Worm (Caenorhabditis elegans) whole organism, young adult: ENCODE data around the gene nsy-1.

Experiments
- B0035.1 ChIP-seq: sonication (generic microtip); optimal IDR thresholded peaks from 2 replicates; lab custom pipeline; 2016; ENCODE audit warnings: missing genetic modification characterization, mild to moderate bottlenecking, missing compliant biosample characterization, missing genotype, missing genetic modification reagents
- F22D6.2 ChIP-seq: sonication (generic microtip); optimal IDR thresholded peaks from 2 replicates; lab custom pipeline; 2016; ENCODE audit warnings: mild to moderate bottlenecking, missing genetic modification characterization, missing compliant biosample characterization
- K11D2.4 ChIP-seq: fragments of 200-800 bp; sonication (Bioruptor generic); IDR thresholded peaks from 2 replicates; pipeline ENCODE4 v1.3.6; 2022; ENCODE audit warnings: missing genetic modification reagents, missing genetic modification characterization, missing compliant biosample characterization
- T07F8.4 ChIP-seq: sonication (generic microtip); optimal IDR thresholded peaks from 2 replicates; lab custom pipeline; 2016; ENCODE audit warnings: mild to moderate bottlenecking, missing genetic modification characterization, moderate library complexity, missing compliant biosample characterization
- T26A5.8 ChIP-seq: sonication (generic microtip); optimal IDR thresholded peaks from 2 replicates; lab custom pipeline; 2016; ENCODE audit warnings: missing genetic modification characterization, missing compliant biosample characterization
- Y53F4B.3 ChIP-seq: fragments of 200-800 bp; sonication (Bioruptor generic); IDR thresholded peaks from 2 replicates; pipeline ENCODE4 v1.3.6; 2022; ENCODE audit warnings: missing genetic modification reagents, missing genetic modification characterization, missing compliant biosample characterization
- Y67H2A.10 ChIP-seq: fragments of 200-800 bp; sonication (Bioruptor generic); conservative IDR thresholded peaks from 2 replicates; pipeline ENCODE4 v1.3.6; 2022; ENCODE audit warnings: missing genetic modification reagents, missing genetic modification characterization, missing compliant biosample characterization
- Y95B8A.8 ChIP-seq: fragments of 200-800 bp; sonication (Bioruptor generic); IDR thresholded peaks from 2 replicates; pipeline ENCODE4 v1.3.6; 2022; ENCODE audit warnings: missing genetic modification reagents, missing genetic modification characterization, missing compliant biosample characterization
- ama-1 ChIP-seq, 3 experiments: fragments of 150-350 bp in 1 of 3; sonication (generic microtip) in 2 of 3; optimal IDR thresholded peaks; 2 replicates each; lab custom pipeline; 2014 to 2018; ENCODE audit warnings: missing biosample characterization in 2 of 3, missing genetic modification characterization in 2 of 3, missing genetic modification reagents in 2 of 3
- aptf-3 ChIP-seq: fragments of 200-800 bp; sonication (Bioruptor generic); IDR thresholded peaks from 2 replicates; pipeline ENCODE4 v1.3.6; 2022; ENCODE audit warnings: missing genetic modification characterization, missing compliant biosample characterization
- atf-7 ChIP-seq: sonication (generic microtip); optimal IDR thresholded peaks from 2 replicates; lab custom pipeline; 2017; ENCODE audit warnings: mild to moderate bottlenecking, missing genetic modification characterization, missing compliant biosample characterization
- attf-3 ChIP-seq: fragments of 200-800 bp; sonication (Bioruptor generic); conservative IDR thresholded peaks from 2 replicates; pipeline ENCODE4 v1.3.6; 2022; ENCODE audit warnings: missing genetic modification reagents, missing genetic modification characterization, missing compliant biosample characterization
- bed-1 ChIP-seq: fragments of 200-800 bp; sonication (Bioruptor generic); IDR thresholded peaks from 2 replicates; pipeline ENCODE4 v1.3.6; 2022; ENCODE audit warnings: missing genetic modification reagents, missing genetic modification characterization, missing compliant biosample characterization
- bed-2 ChIP-seq: fragments of 200-800 bp; sonication (Bioruptor generic); IDR thresholded peaks from 2 replicates; pipeline ENCODE4 v1.3.6; 2022; ENCODE audit warnings: missing genetic modification reagents, missing genetic modification characterization, missing compliant biosample characterization
- cebp-2 ChIP-seq: fragments of 200-800 bp; sonication (Bioruptor generic); IDR thresholded peaks from 2 replicates; pipeline ENCODE4 v1.3.6; 2022; ENCODE audit warnings: missing genetic modification characterization, missing compliant biosample characterization
- ceh-40 ChIP-seq: fragments of 200-800 bp; sonication (Bioruptor generic); IDR thresholded peaks from 2 replicates; pipeline ENCODE4 v1.3.6; 2022; ENCODE audit warnings: missing genetic modification characterization, missing compliant biosample characterization
- ceh-58 ChIP-seq: fragments of 200-800 bp; sonication (Bioruptor generic); IDR thresholded peaks from 2 replicates; pipeline ENCODE4 v1.3.6; 2022; ENCODE audit warnings: missing genetic modification characterization, missing compliant biosample characterization
- ceh-79 ChIP-seq: sonication (generic microtip); optimal IDR thresholded peaks from 2 replicates; lab custom pipeline; 2017; ENCODE audit warnings: mild to moderate bottlenecking, missing genetic modification characterization, missing compliant biosample characterization
- chd-7 ChIP-seq: sonication (generic microtip); optimal IDR thresholded peaks from 2 replicates; lab custom pipeline; 2016; ENCODE audit warnings: mild to moderate bottlenecking, missing genetic modification characterization, moderate library complexity, missing compliant biosample characterization
- dox-1 ChIP-seq: fragments of 200-800 bp; sonication (Bioruptor generic); IDR thresholded peaks from 2 replicates; pipeline ENCODE4 v1.3.6; 2022; ENCODE audit warnings: missing genetic modification reagents, missing genetic modification characterization, missing compliant biosample characterization
- egl-18 ChIP-seq: fragments of 200-800 bp; sonication (Bioruptor generic); IDR thresholded peaks from 2 replicates; pipeline ENCODE4 v1.3.6; 2022; ENCODE audit warnings: missing genetic modification reagents, missing genetic modification characterization, missing compliant biosample characterization
- ekl-4 ChIP-seq: fragments of 200-800 bp; sonication (Bioruptor generic); IDR thresholded peaks from 2 replicates; pipeline ENCODE4 v1.3.6; 2022; ENCODE audit warnings: missing genetic modification reagents, missing genetic modification characterization, missing compliant biosample characterization
- gei-17 ChIP-seq: fragments of 200-800 bp; sonication (Bioruptor generic); optimal IDR thresholded peaks from 2 replicates; lab custom pipeline; 2018; ENCODE audit warnings: mild to moderate bottlenecking, missing genetic modification characterization, missing compliant biosample characterization
- hmg-1.2 ChIP-seq: fragments of 200-800 bp; sonication (Bioruptor generic); IDR thresholded peaks from 2 replicates; pipeline ENCODE4 v1.3.6; 2022; ENCODE audit warnings: missing genetic modification reagents, missing genetic modification characterization, missing compliant biosample characterization
- hmg-20 ChIP-seq: fragments of 200-800 bp; sonication (Bioruptor generic); IDR thresholded peaks from 2 replicates; pipeline ENCODE4 v1.3.6; 2022; ENCODE audit warnings: missing genetic modification reagents, missing genetic modification characterization, missing compliant biosample characterization
- hsf-1 ChIP-seq: fragments of 200-800 bp; sonication (Bioruptor generic); IDR thresholded peaks from 2 replicates; pipeline ENCODE4 v1.3.6; 2022; ENCODE audit warnings: missing genetic modification reagents, missing genetic modification characterization, missing compliant biosample characterization
- let-526 ChIP-seq: fragments of 200-800 bp; sonication (Bioruptor generic); IDR thresholded peaks from 2 replicates; pipeline ENCODE4 v1.3.6; 2022; ENCODE audit warnings: missing genetic modification reagents, missing genetic modification characterization, missing compliant biosample characterization
- lin-26 ChIP-seq: fragments of 200-800 bp; sonication (Bioruptor generic); IDR thresholded peaks from 2 replicates; pipeline ENCODE4 v1.3.6; 2022; ENCODE audit warnings: missing genetic modification reagents, missing genetic modification characterization, missing compliant biosample characterization
- lin-35 ChIP-seq, 3 experiments: fragments of 150-350 bp in 2 of 3; sonication (generic microtip) in 1 of 3; optimal IDR thresholded peaks; 2 replicates each; lab custom pipeline; 2014 to 2018; ENCODE audit warnings: missing biosample characterization in 3 of 3, missing genetic modification characterization in 3 of 3, missing genetic modification reagents in 3 of 3
- lin-40 ChIP-seq: sonication (generic microtip); optimal IDR thresholded peaks from 2 replicates; lab custom pipeline; 2016; ENCODE audit warnings: missing genetic modification characterization, mild to moderate bottlenecking, missing compliant biosample characterization, missing genotype, missing genetic modification reagents
- madf-10 ChIP-seq: sonication (generic microtip); optimal IDR thresholded peaks from 2 replicates; lab custom pipeline; 2016; ENCODE audit warnings: mild to moderate bottlenecking, missing genetic modification characterization, missing compliant biosample characterization
- madf-6 ChIP-seq: fragments of 200-800 bp; sonication (Bioruptor generic); IDR thresholded peaks from 2 replicates; pipeline ENCODE4 v1.3.6; 2022; ENCODE audit warnings: missing genetic modification reagents, missing genetic modification characterization, missing compliant biosample characterization
- mes-4 ChIP-seq: sonication (generic microtip); optimal IDR thresholded peaks from 2 replicates; lab custom pipeline; 2016; ENCODE audit warnings: missing genotype, missing genetic modification characterization, missing compliant biosample characterization
- mxl-1 ChIP-seq: sonication (generic microtip); optimal IDR thresholded peaks from 2 replicates; lab custom pipeline; 2016; ENCODE audit warnings: missing genetic modification characterization, missing compliant biosample characterization
- nfya-1 ChIP-seq: sonication (generic microtip); optimal IDR thresholded peaks from 2 replicates; lab custom pipeline; 2017; ENCODE audit warnings: antibody characterized with exemption, missing compliant biosample characterization, missing genetic modification characterization, borderline replicate concordance; ENCODE audit not compliant: insufficient read depth
- nhr-120 ChIP-seq: fragments of 200-800 bp; sonication (Bioruptor generic); IDR thresholded peaks from 2 replicates; pipeline ENCODE4 v1.3.6; 2022; ENCODE audit warnings: missing genetic modification characterization, missing compliant biosample characterization
- nhr-179 ChIP-seq: sonication (generic microtip); optimal IDR thresholded peaks from 2 replicates; lab custom pipeline; 2016; ENCODE audit warnings: mild to moderate bottlenecking, missing genetic modification characterization, missing compliant biosample characterization
- nhr-80 ChIP-seq: sonication (generic microtip); optimal IDR thresholded peaks from 2 replicates; lab custom pipeline; 2016; ENCODE audit warnings: missing genetic modification characterization, missing compliant biosample characterization
- rcor-1 ChIP-seq: fragments of 200-800 bp; sonication (Bioruptor generic); IDR thresholded peaks from 2 replicates; pipeline ENCODE4 v1.3.6; 2022; ENCODE audit warnings: missing genetic modification reagents, missing genetic modification characterization, missing compliant biosample characterization
- sdz-38 ChIP-seq: sonication (generic microtip); optimal IDR thresholded peaks from 2 replicates; lab custom pipeline; 2016; ENCODE audit warnings: missing genotype, missing genetic modification characterization, missing compliant biosample characterization
- snpc-1.1 ChIP-seq: sonication (generic microtip); optimal IDR thresholded peaks from 2 replicates; lab custom pipeline; 2017; ENCODE audit warnings: missing genetic modification characterization, mild to moderate bottlenecking, missing compliant biosample characterization, antibody characterized with exemption, moderate library complexity, missing genotype, missing genetic modification reagents; ENCODE audit not compliant: insufficient read depth
- snpc-4 ChIP-seq, 5 experiments: fragments of 150-350 bp in 1 of 5; sonication (generic microtip) in 4 of 5; optimal IDR thresholded peaks; 2 replicates each; lab custom pipeline; 2014 to 2018; ENCODE audit warnings: missing genetic modification characterization in 5 of 5, missing biosample characterization in 3 of 5, antibody characterized with exemption in 2 of 5, mild to moderate bottlenecking in 2 of 5, missing compliant biosample characterization in 2 of 5, missing genotype in 2 of 5, moderate library complexity in 2 of 5, missing genetic modification reagents in 1 of 5
- tlf-1 ChIP-seq: fragments of 200-800 bp; sonication (Bioruptor generic); optimal IDR thresholded peaks from 2 replicates; lab custom pipeline; 2018; ENCODE audit warnings: mild to moderate bottlenecking, missing genetic modification characterization, missing compliant biosample characterization
- unc-130 ChIP-seq: sonication (generic microtip); optimal IDR thresholded peaks from 2 replicates; lab custom pipeline; 2016; ENCODE audit warnings: missing genetic modification reagents, missing genetic modification characterization, missing compliant biosample characterization
- zfh-2 ChIP-seq: fragments of 200-800 bp; sonication (Bioruptor generic); conservative IDR thresholded peaks from 2 replicates; pipeline ENCODE4 v1.3.6; 2022; ENCODE audit warnings: missing genetic modification reagents, missing genetic modification characterization, missing compliant biosample characterization
- ztf-25 ChIP-seq: fragments of 200-800 bp; sonication (Bioruptor generic); IDR thresholded peaks from 2 replicates; pipeline ENCODE4 v1.3.6; 2022; ENCODE audit warnings: missing genetic modification reagents, missing genetic modification characterization, missing compliant biosample characterization
- ztf-6 ChIP-seq: fragments of 200-800 bp; sonication (Bioruptor generic); IDR thresholded peaks from 2 replicates; pipeline ENCODE4 v1.3.6; 2022; ENCODE audit warnings: missing genetic modification reagents, missing genetic modification characterization, missing compliant biosample characterization

Gene nsy-1

ce11 chrII:5032669-5033068, 10.1 kb downstream of the nsy-1 start (continued):
- TF ChIP-seq F22D6.2 (tag; lab: Kevin White, UChicago) = no peak
- no peak for TF ChIP-seq bed-1 (GFP tag; lab: Robert Waterston, UW)
- TF ChIP-seq hmg-1.2 (GFP tag; lab: Robert Waterston, UW) = peak; percentile 66
- TF ChIP-seq T07F8.4 (tag; lab: Kevin White, UChicago) = peak; percentile 38
- TF ChIP-seq hsf-1 (GFP tag; lab: Robert Waterston, UW) = 0 out of 2 replicates have a peak, but pooled peaks have one; percentile 49
- TF ChIP-seq mxl-1 (tag; lab: Kevin White, UChicago) = peak; percentile 60
- TF ChIP-seq T26A5.8 (tag; lab: Kevin White, UChicago) = peak; percentile 63
- no peak for TF ChIP-seq snpc-1.1 (tag; lab: Kevin White, UChicago)
- TF ChIP-seq rcor-1 (GFP tag; lab: Robert Waterston, UW) = peak; percentile 65
- TF ChIP-seq ceh-79 (tag; lab: Kevin White, UChicago) = peak; percentile 33
- TF ChIP-seq cebp-2 (GFP tag; lab: Robert Waterston, UW) = peak; percentile 89
- peak; percentile 82 for TF ChIP-seq dox-1 (GFP tag; lab: Robert Waterston, UW)
- 0 out of 2 replicates have a peak, but pooled peaks have one; percentile 19 for TF ChIP-seq egl-18 (GFP tag; lab: Robert Waterston, UW)
- TF ChIP-seq snpc-4 (GFP tag; optimal IDR thresholded peaks at IDR 0.05; lab: Kevin White, UChicago) = peak; percentile 34
- peak in 3 of 4 experiments; percentile 48 to 70 (median 69) for TF ChIP-seq snpc-4 (tag; optimal IDR thresholded peaks at IDR 0.05; lab: Kevin White, UChicago)
- TF ChIP-seq attf-3 (GFP tag; lab: Robert Waterston, UW) = peak; percentile 57; the same call in 1 of the 2 replicates
- TF ChIP-seq nfya-1 (tag; lab: Kevin White, UChicago) = no peak
- TF ChIP-seq Y95B8A.8 (GFP tag; lab: Robert Waterston, UW) = 0 out of 2 replicates have a peak, but pooled peaks have one; percentile 45
- peak; percentile 69; the same call in 1 of the 2 replicates for TF ChIP-seq ceh-58 (GFP tag; lab: Robert Waterston, UW)
- peak; percentile 86 for TF ChIP-seq hmg-20 (GFP tag; lab: Robert Waterston, UW)
- TF ChIP-seq ztf-25 (GFP tag; lab: Robert Waterston, UW) = peak; percentile 90; the same call in 1 of the 2 replicates
- peak; percentile 46 for TF ChIP-seq unc-130
- TF ChIP-seq madf-6 (GFP tag; lab: Robert Waterston, UW) = peak; percentile 77
- TF ChIP-seq nhr-80 = peak; percentile 24
- TF ChIP-seq ztf-6 (GFP tag; lab: Robert Waterston, UW) = 0 out of 2 replicates have a peak, but pooled peaks have one; percentile 71
- no peak for TF ChIP-seq Y67H2A.10 (GFP tag; lab: Robert Waterston, UW)
- TF ChIP-seq ama-1 (optimal IDR thresholded peaks at IDR 0.05; lab: Kevin White, UChicago) = no peak
- peak; percentile 59 to 60 for TF ChIP-seq ama-1 (GFP tag; optimal IDR thresholded peaks at IDR 0.05; lab: Kevin White, UChicago)
- no peak for TF ChIP-seq bed-2
- peak; percentile 72 for TF ChIP-seq mes-4 (tag; lab: Kevin White, UChicago)
- TF ChIP-seq nhr-120 (GFP tag; lab: Robert Waterston, UW) = 0 out of 2 replicates have a peak, but pooled peaks have one; percentile 48
- TF ChIP-seq lin-40 = peak; percentile 53
- no peak for TF ChIP-seq nhr-179 (tag; lab: Kevin White, UChicago)
- 0 out of 2 replicates have a peak, but pooled peaks have one; percentile 67 for TF ChIP-seq ceh-40 (GFP tag; lab: Robert Waterston, UW)
- peak; percentile 89 for TF ChIP-seq lin-26 (GFP tag; lab: Robert Waterston, UW)
- TF ChIP-seq aptf-3 (GFP tag; lab: Robert Waterston, UW) = 0 out of 2 replicates have a peak, but pooled peaks have one; percentile 16
- peak; percentile 63; the same call in 1 of the 2 replicates for TF ChIP-seq ekl-4 (GFP tag; lab: Robert Waterston, UW)
- TF ChIP-seq tlf-1 (GFP tag; lab: Kevin White, UChicago) = peak; percentile 14
- no peak for TF ChIP-seq gei-17 (GFP tag; lab: Kevin White, UChicago)
- TF ChIP-seq Y53F4B.3 (GFP tag; lab: Robert Waterston, UW) = no peak; the same call in 1 of the 2 replicates
- peak; percentile 43 for TF ChIP-seq B0035.1 (tag; lab: Kevin White, UChicago)
- no peak for TF ChIP-seq let-526 (GFP tag; lab: Robert Waterston, UW)
- TF ChIP-seq sdz-38 (tag; lab: Kevin White, UChicago) = no peak
- TF ChIP-seq chd-7 = peak; percentile 74
- peak; percentile 36 for TF ChIP-seq madf-10
- TF ChIP-seq zfh-2 (GFP tag; lab: Robert Waterston, UW) = no peak; the same call in 1 of the 2 replicates
- TF ChIP-seq atf-7 (tag; lab: Kevin White, UChicago) = peak; percentile 53
- peak in 1 of 3 experiments; percentile 48 for TF ChIP-seq lin-35 (GFP tag; optimal IDR thresholded peaks at IDR 0.05; lab: Kevin White, UChicago)
- TF ChIP-seq K11D2.4 = no peak
